Worm (Caenorhabditis elegans) whole organism, L3 larva: ENCODE results near the gene nhr-22.
A peak's percentile ranks its signal among the peaks of the same experiment; 100 is the strongest.

ENCODE experiments used
- R02D3.7 ChIP-seq: fragments of 150-350 bp; optimal IDR thresholded peaks from 2 replicates; lab custom pipeline; 2014; ENCODE audit warnings: missing biosample characterization, missing genetic modification characterization
- ceh-16 ChIP-seq: sonication (generic microtip); optimal IDR thresholded peaks from 2 replicates; lab custom pipeline; 2017; ENCODE audit warnings: missing biosample characterization, missing genetic modification characterization
- ceh-28 ChIP-seq: fragments of 150-350 bp; optimal IDR thresholded peaks from 2 replicates; lab custom pipeline; 2014; ENCODE audit warnings: missing biosample characterization, missing genetic modification reagents, missing genetic modification characterization
- ceh-82 ChIP-seq: fragments of 150-350 bp; optimal IDR thresholded peaks from 2 replicates; lab custom pipeline; 2014; ENCODE audit warnings: missing biosample characterization, missing genetic modification characterization
- ceh-9 ChIP-seq: sonication (generic microtip); optimal IDR thresholded peaks from 2 replicates; lab custom pipeline; 2018; ENCODE audit warnings: missing biosample characterization, missing genetic modification characterization
- egl-27 ChIP-seq: sonication (generic microtip); optimal IDR thresholded peaks from 4 replicates; lab custom pipeline; 2017; ENCODE audit warnings: missing biosample characterization, missing genetic modification reagents, missing genetic modification characterization
- egl-5 ChIP-seq: fragments of 150-350 bp; optimal IDR thresholded peaks from 2 replicates; lab custom pipeline; 2017; ENCODE audit warnings: missing biosample characterization, missing genetic modification reagents, missing genetic modification characterization, inconsistent platforms
- elt-1 ChIP-seq: fragments of 150-350 bp; optimal IDR thresholded peaks from 2 replicates; lab custom pipeline; 2014; ENCODE audit warnings: missing biosample characterization, missing genetic modification characterization
- elt-2 ChIP-seq: sonication (generic microtip); optimal IDR thresholded peaks from 2 replicates; lab custom pipeline; 2016; ENCODE audit warnings: missing genetic modification reagents, mild to moderate bottlenecking, missing genetic modification characterization, missing compliant biosample characterization
- elt-3 ChIP-seq, 3 experiments: fragments of 150-350 bp in 1 of 3; sonication (generic microtip) in 2 of 3; optimal IDR thresholded peaks; 2 replicates in 2 of 3; 4 replicates in 1 of 3; lab custom pipeline; 2014 to 2017; ENCODE audit warnings: missing biosample characterization in 3 of 3, missing genetic modification characterization in 3 of 3
- eor-1 ChIP-seq, 2 experiments: fragments of 150-350 bp; optimal IDR thresholded peaks; 2 replicates each; lab custom pipeline; 2014 to 2018; ENCODE audit warnings: missing biosample characterization in 2 of 2, missing genetic modification characterization in 2 of 2
- fkh-2 ChIP-seq: fragments of 150-350 bp; optimal IDR thresholded peaks from 2 replicates; lab custom pipeline; 2014; ENCODE audit warnings: missing biosample characterization, missing genetic modification reagents, missing genetic modification characterization
- fos-1 ChIP-seq: fragments of 150-350 bp; optimal IDR thresholded peaks from 2 replicates; lab custom pipeline; 2014; ENCODE audit warnings: missing biosample characterization, missing genetic modification characterization
- hmg-11 ChIP-seq: sonication (generic microtip); optimal IDR thresholded peaks from 2 replicates; lab custom pipeline; 2016; ENCODE audit warnings: missing genetic modification characterization, missing compliant biosample characterization
- jun-1 ChIP-seq: fragments of 150-350 bp; optimal IDR thresholded peaks from 2 replicates; lab custom pipeline; 2014; ENCODE audit warnings: missing biosample characterization, missing genetic modification reagents, missing genetic modification characterization
- lin-15B ChIP-seq: fragments of 150-350 bp; optimal IDR thresholded peaks from 2 replicates; lab custom pipeline; 2014; ENCODE audit warnings: missing biosample characterization, missing genetic modification characterization
- lin-39 ChIP-seq: fragments of 150-350 bp; optimal IDR thresholded peaks from 2 replicates; lab custom pipeline; 2018; ENCODE audit warnings: missing biosample characterization, missing genetic modification reagents, missing genetic modification characterization
- mdl-1 ChIP-seq: fragments of 150-350 bp; optimal IDR thresholded peaks from 2 replicates; lab custom pipeline; 2014; ENCODE audit warnings: missing biosample characterization, missing genetic modification characterization
- mml-1 ChIP-seq: fragments of 150-350 bp; sonication (generic microtip); optimal IDR thresholded peaks from 3 replicates; lab custom pipeline; 2014; ENCODE audit warnings: missing biosample characterization, missing genetic modification characterization
- nfya-1 ChIP-seq: sonication (generic microtip); optimal IDR thresholded peaks from 2 replicates; lab custom pipeline; 2017; ENCODE audit warnings: missing genetic modification characterization, mild to moderate bottlenecking, missing compliant biosample characterization, antibody characterized with exemption, moderate library complexity; ENCODE audit not compliant: insufficient read depth
- nhr-12 ChIP-seq: fragments of 150-350 bp; optimal IDR thresholded peaks from 2 replicates; lab custom pipeline; 2014; ENCODE audit warnings: missing biosample characterization, missing genetic modification characterization
- nhr-25 ChIP-seq: sonication (generic microtip); optimal IDR thresholded peaks from 2 replicates; lab custom pipeline; 2017; ENCODE audit warnings: missing biosample characterization, missing genetic modification characterization
- nhr-43 ChIP-seq: sonication (generic microtip); optimal IDR thresholded peaks from 2 replicates; lab custom pipeline; 2016; ENCODE audit warnings: mild to moderate bottlenecking, missing genetic modification characterization, missing compliant biosample characterization; ENCODE audit not compliant: poor library complexity, severe bottlenecking
- nhr-67 ChIP-seq: fragments of 150-350 bp; optimal IDR thresholded peaks from 2 replicates; lab custom pipeline; 2014; ENCODE audit warnings: missing biosample characterization, missing genetic modification characterization
- nhr-77 ChIP-seq: fragments of 150-350 bp; optimal IDR thresholded peaks from 2 replicates; lab custom pipeline; 2014; ENCODE audit warnings: missing biosample characterization, missing genetic modification characterization
- pha-4 ChIP-seq: fragments of 150-350 bp; optimal IDR thresholded peaks from 2 replicates; lab custom pipeline; 2014; ENCODE audit warnings: missing biosample characterization, missing genetic modification reagents, missing genetic modification characterization
- pqm-1 ChIP-seq: fragments of 150-350 bp; optimal IDR thresholded peaks from 2 replicates; lab custom pipeline; 2017; ENCODE audit warnings: missing biosample characterization, missing genetic modification characterization, inconsistent platforms
- snpc-4 ChIP-seq: fragments of 150-350 bp; optimal IDR thresholded peaks from 2 replicates; lab custom pipeline; 2014; ENCODE audit warnings: missing biosample characterization, missing genetic modification characterization
- tbx-2 ChIP-seq: sonication (generic microtip); optimal IDR thresholded peaks from 2 replicates; lab custom pipeline; 2016; ENCODE audit warnings: mild to moderate bottlenecking, missing genetic modification characterization, missing compliant biosample characterization
- unc-39 ChIP-seq: sonication (generic microtip); optimal IDR thresholded peaks from 4 replicates; lab custom pipeline; 2017; ENCODE audit warnings: missing biosample characterization, missing genetic modification characterization
- unc-62 ChIP-seq: fragments of 150-350 bp; sonication (generic microtip); optimal IDR thresholded peaks from 4 replicates; lab custom pipeline; 2014; ENCODE audit warnings: missing biosample characterization, missing genetic modification reagents, missing genetic modification characterization
- zag-1 ChIP-seq: fragments of 150-350 bp; optimal IDR thresholded peaks from 2 replicates; lab custom pipeline; 2014; ENCODE audit warnings: missing biosample characterization, missing genetic modification characterization
- ztf-11 ChIP-seq: fragments of 150-350 bp; optimal IDR thresholded peaks from 2 replicates; lab custom pipeline; 2014; ENCODE audit warnings: missing biosample characterization, missing genetic modification characterization
- ztf-4 ChIP-seq: fragments of 150-350 bp; optimal IDR thresholded peaks from 2 replicates; lab custom pipeline; 2014; ENCODE audit warnings: missing biosample characterization, missing genetic modification characterization

The nhr-22 gene

ce11 chrII:6475180-6475737 lies 25.7 kb upstream of the nhr-22 start, which contains the start of gene T28D9.16:
Gene T28D9.16, plus strand, starts transcription at chrII:6475687.
- TF ChIP-seq ceh-28 (tag; lab: Kevin White, UChicago) (no peak), snpc-4 (no peak), ceh-82 (tag; lab: Kevin White, UChicago) (no peak), fkh-2 (tag; lab: Kevin White, UChicago) (no peak), lin-39 (no peak), nhr-43 (tag; lab: Kevin White, UChicago) (no peak), zag-1 (tag; lab: Kevin White, UChicago) (no peak), jun-1 (no peak), ztf-11 (tag; lab: Kevin White, UChicago) (no peak), lin-15B (no peak), nhr-12 (tag; lab: Kevin White, UChicago) (no peak), unc-62 (GFP tag; lab: Kevin White, UChicago) (no peak)
- TF ChIP-seq, all 47 proteins: peak for 0

- TF ChIP-seq unc-39 = no peak
- no peak for TF ChIP-seq ceh-82 (tag; lab: Kevin White, UChicago)
- TF ChIP-seq zag-1 (tag; lab: Kevin White, UChicago) = no peak
- TF ChIP-seq egl-27 = no peak
- TF ChIP-seq nhr-67 (tag; lab: Kevin White, UChicago) = no peak
- no peak for TF ChIP-seq elt-1 (tag; lab: Kevin White, UChicago)
- no peak for TF ChIP-seq fos-1 (tag; lab: Kevin White, UChicago)
- TF ChIP-seq egl-5 (tag; lab: Kevin White, UChicago) = no peak
- no peak for TF ChIP-seq lin-15B
- no peak for TF ChIP-seq snpc-4
- TF ChIP-seq nhr-12 (tag; lab: Kevin White, UChicago) = no peak
- TF ChIP-seq nhr-77 = no peak
- TF ChIP-seq pqm-1 = no peak
- no peak for TF ChIP-seq tbx-2
- TF ChIP-seq nfya-1 = no peak
- no peak for TF ChIP-seq elt-3 (tag; optimal IDR thresholded peaks at IDR 0.05; lab: Kevin White, UChicago)
- no peak for TF ChIP-seq eor-1 (tag; optimal IDR thresholded peaks at IDR 0.05; lab: Kevin White, UChicago)
Measured at ce11 chrII:6470985-6471384, 21.4 kb upstream of the nhr-22 start, which contains the start of gene dgk-5. Gene dgk-5, minus strand, starts transcription at chrII:6471085.

ce11 chrII:6469340-6469739 lies 19.7 kb upstream of the nhr-22 start:
- TF ChIP-seq elt-2 = peak; percentile 62
- TF ChIP-seq pqm-1 = peak; percentile 11
- TF ChIP-seq ceh-9 = no peak
- no peak for TF ChIP-seq elt-1 (tag; lab: Kevin White, UChicago)

- TF ChIP-seq ceh-28 (tag; lab: Kevin White, UChicago) (no peak), ceh-16 (tag; lab: Kevin White, UChicago) (no peak), hmg-11 (tag; lab: Kevin White, UChicago) (no peak), eor-1 (tag; optimal IDR thresholded peaks at IDR 0.05; lab: Kevin White, UChicago) (no peak), ztf-4 (tag; lab: Kevin White, UChicago) (no peak), nhr-77 (no peak), mdl-1 (no peak), mml-1 (tag; lab: Kevin White, UChicago) (no peak), pqm-1 (no peak), R02D3.7 (tag; lab: Kevin White, UChicago) (no peak)
Measured at ce11 chrII:6454671-6455070, 5.1 kb upstream of the nhr-22 start, which contains the start of gene aptf-1. Gene aptf-1, plus strand, starts transcription at chrII:6454971.

ce11 chrII:6453341-6453806 lies 3.8 kb upstream of the nhr-22 start, which contains the start of gene atg-16.2:
Gene atg-16.2, minus strand, starts transcription at chrII:6453391.
- TF ChIP-seq lin-15B (peak; percentile 64), nfya-1 (peak; percentile 58), pha-4 (peak; percentile 84), ceh-28 (tag; lab: Kevin White, UChicago) (no peak), snpc-4 (peak; percentile 82), elt-1 (tag; lab: Kevin White, UChicago) (no peak), pqm-1 (no peak), lin-39 (peak; percentile 42), eor-1 (tag; optimal IDR thresholded peaks at IDR 0.05; lab: Kevin White, UChicago) (no peak), nhr-25 (tag; lab: Kevin White, UChicago) (peak; percentile 71), egl-5 (tag; lab: Kevin White, UChicago) (peak; percentile 12), elt-2 (peak; percentile 39), nhr-43 (tag; lab: Kevin White, UChicago) (peak; percentile 6)
